Worm (Caenorhabditis elegans) whole organism, L2 larva: ENCODE data around the gene dpf-5.
A peak's percentile ranks its signal among the peaks of the same experiment; 100 is the strongest.

Experiments
- R02D3.7 ChIP-seq: fragments of 150-350 bp; optimal IDR thresholded peaks from 2 replicates; lab custom pipeline; 2014; ENCODE audit warnings: missing biosample characterization, missing genetic modification characterization
- alr-1 ChIP-seq: fragments of 150-350 bp; optimal IDR thresholded peaks from 2 replicates; lab custom pipeline; 2014; ENCODE audit warnings: missing biosample characterization, missing genetic modification characterization
- blmp-1 ChIP-seq: sonication (generic microtip); optimal IDR thresholded peaks from 2 replicates; lab custom pipeline; 2017; ENCODE audit warnings: missing genetic modification characterization, mild to moderate bottlenecking, missing compliant biosample characterization, antibody characterized with exemption, moderate library complexity; ENCODE audit not compliant: insufficient read depth
- lsy-2 ChIP-seq, 2 experiments: fragments of 150-350 bp in 1 of 2; sonication (generic microtip) in 1 of 2; optimal IDR thresholded peaks; 2 replicates each; lab custom pipeline; 2014 to 2017; ENCODE audit warnings: missing biosample characterization in 2 of 2, missing genetic modification characterization in 2 of 2
- nhr-77 ChIP-seq: fragments of 150-350 bp; optimal IDR thresholded peaks from 2 replicates; lab custom pipeline; 2014; ENCODE audit warnings: missing biosample characterization, missing genetic modification characterization
- unc-55 ChIP-seq: fragments of 150-350 bp; sonication (generic microtip); optimal IDR thresholded peaks from 3 replicates; lab custom pipeline; 2014; ENCODE audit warnings: missing biosample characterization, missing genetic modification reagents, missing genetic modification characterization
- zag-1 ChIP-seq: fragments of 150-350 bp; optimal IDR thresholded peaks from 2 replicates; lab custom pipeline; 2014; ENCODE audit warnings: missing biosample characterization, missing genetic modification characterization

dpf-5 gene

DNA sequence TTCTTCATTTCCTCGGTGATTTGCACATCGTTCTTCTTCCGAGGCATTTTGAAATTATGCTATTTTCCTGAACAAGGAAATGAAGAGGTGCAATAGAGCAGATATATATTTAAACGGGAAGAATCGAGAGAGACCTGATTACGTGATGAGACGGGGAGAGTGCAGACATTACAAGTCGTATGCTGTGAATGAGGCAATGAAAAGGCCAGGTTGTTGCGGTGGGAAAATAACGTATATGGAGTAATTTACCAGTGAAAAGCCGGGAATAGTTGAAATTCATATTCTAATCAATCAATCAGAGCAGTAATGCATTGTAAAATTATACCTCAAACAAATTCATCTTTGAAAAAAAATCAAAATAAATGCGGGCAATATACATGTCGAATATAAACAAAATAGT lies 47.7 kb downstream of the dpf-5 start, which contains the start of gene Y17G9B.8:
Gene Y17G9B.8, minus strand, starts transcription at position 182 of the 400 bp plus-strand sequence.
- peak in 1 of 2 experiments; percentile 24 for TF ChIP-seq lsy-2 (tag; optimal IDR thresholded peaks at IDR 0.05; lab: Kevin White, UChicago)
- TF ChIP-seq unc-55 (GFP tag; lab: Kevin White, UChicago) = no peak
- TF ChIP-seq, all 48 proteins: peak for 1

DNA sequence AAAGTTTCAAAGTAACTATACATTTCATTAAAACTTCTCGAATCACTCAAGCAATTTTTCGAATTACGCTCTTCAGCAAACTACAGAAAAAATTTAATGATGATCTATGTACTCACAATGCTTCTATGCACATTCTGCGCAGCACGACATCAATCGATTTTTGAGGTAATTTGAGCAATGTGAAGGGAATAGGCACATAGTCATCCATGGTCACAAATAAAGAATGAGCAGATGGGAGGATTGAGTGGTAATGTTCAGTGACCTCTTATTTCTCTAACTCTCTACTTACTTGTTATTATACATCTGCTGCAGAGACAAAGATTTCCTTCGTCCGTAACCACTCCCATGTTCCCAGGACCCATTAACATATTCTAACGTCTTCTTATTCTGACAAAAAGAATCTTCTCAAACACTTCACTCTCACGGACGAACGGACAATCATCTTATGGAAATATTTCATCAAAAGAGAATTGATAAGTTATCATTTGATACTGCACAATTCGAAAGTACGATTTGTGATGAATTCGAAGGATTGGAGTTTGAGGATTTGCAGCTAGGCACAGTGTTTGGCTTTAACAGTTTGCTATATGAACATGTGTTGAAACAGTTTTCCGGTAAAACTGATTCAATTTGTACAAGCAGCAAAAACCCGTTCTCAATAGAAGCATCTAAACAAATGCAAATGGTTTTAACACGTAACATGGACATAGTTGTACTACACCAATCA lies 50.3 kb downstream of the dpf-5 start, which contains the start of the genes fbxb-77 and Y17G9B.11:
Gene fbxb-77, minus strand, starts transcription at position 229 of the 727 bp plus-strand sequence.
Gene Y17G9B.11, plus strand, starts transcription at position 677 of the 727 bp plus-strand sequence.
- TF ChIP-seq blmp-1 (no peak), nhr-77 (tag; lab: Kevin White, UChicago) (no peak), zag-1 (tag; lab: Kevin White, UChicago) (no peak), alr-1 (tag; lab: Kevin White, UChicago) (no peak), R02D3.7 (tag; lab: Kevin White, UChicago) (no peak)
